Worm (Caenorhabditis elegans) whole organism, mixed stage, embryonic: ENCODE data around the gene del-5.

ENCODE experiments used
- blmp-1 ChIP-seq: fragments of 150-350 bp; optimal IDR thresholded peaks from 2 replicates; lab custom pipeline; 2014; ENCODE audit warnings: missing biosample characterization, missing genetic modification characterization
- drap-1 ChIP-seq: fragments of 200-800 bp; sonication (Bioruptor generic); optimal IDR thresholded peaks from 3 replicates; lab custom pipeline; 2018; ENCODE audit warnings: mild to moderate bottlenecking, missing genetic modification characterization, missing compliant biosample characterization
- lsy-2 ChIP-seq: fragments of 150-350 bp; optimal IDR thresholded peaks from 2 replicates; lab custom pipeline; 2014; ENCODE audit warnings: missing biosample characterization, missing genetic modification characterization
- pha-4 ChIP-seq: fragments of 150-350 bp; optimal IDR thresholded peaks from 2 replicates; lab custom pipeline; 2018; ENCODE audit warnings: missing biosample characterization, missing genetic modification reagents, missing genetic modification characterization
- sptf-1 ChIP-seq: sonication (generic microtip); optimal IDR thresholded peaks from 2 replicates; lab custom pipeline; 2017; ENCODE audit warnings: mild to moderate bottlenecking, missing genetic modification characterization, moderate library complexity, missing compliant biosample characterization
- unc-39 ChIP-seq: fragments of 150-350 bp; optimal IDR thresholded peaks from 2 replicates; lab custom pipeline; 2014; ENCODE audit warnings: missing biosample characterization, missing genetic modification characterization
- unc-62 ChIP-seq: fragments of 150-350 bp; optimal IDR thresholded peaks from 2 replicates; lab custom pipeline; 2014; ENCODE audit warnings: missing biosample characterization, missing genetic modification reagents, missing genetic modification characterization

ce11 chrX:11008052-11008451 lies at the start of gene del-5:
- TF ChIP-seq drap-1 (GFP tag; lab: Kevin White, UChicago) (no peak), unc-62 (GFP tag; lab: Kevin White, UChicago) (no peak), blmp-1 (no peak), sptf-1 (tag; lab: Kevin White, UChicago) (no peak), unc-39 (tag; lab: Kevin White, UChicago) (no peak), lsy-2 (tag; lab: Kevin White, UChicago) (no peak), pha-4 (no peak)
